Worm (Caenorhabditis elegans): ENCODE results near the gene cyc-2.2.

DNA sequence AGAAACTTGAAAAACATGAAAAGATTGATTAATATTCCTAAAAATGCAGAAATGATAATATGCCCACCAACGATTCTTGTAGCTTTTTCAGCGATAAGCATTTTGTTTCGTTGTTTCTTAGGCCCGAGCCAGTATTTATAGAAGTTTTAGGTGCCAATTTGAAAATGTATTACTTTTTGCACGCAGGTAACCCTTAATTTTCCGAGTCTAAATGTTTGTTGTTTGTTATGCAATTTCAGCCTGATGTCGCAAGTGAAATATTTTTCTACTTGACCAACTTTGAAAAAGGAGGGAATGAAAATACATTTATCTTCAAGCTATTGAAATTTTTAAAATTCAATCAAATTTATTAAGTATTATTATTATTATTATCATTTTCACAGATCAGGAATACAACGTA, 20.0 kb upstream of the cyc-2.2 start, which contains the start of gene srx-113:
- TF ChIP-seq elt-1 (tag; optimal IDR thresholded peaks at IDR 0.05) (no peak), snpc-4 (tag; optimal IDR thresholded peaks at IDR 0.05) (no peak), ztf-4 (tag; optimal IDR thresholded peaks at IDR 0.05) (no peak), unc-39 (tag; optimal IDR thresholded peaks at IDR 0.05) (no peak), skn-1 (tag; optimal IDR thresholded peaks at IDR 0.05) (no peak), mab-5 (tag; optimal IDR thresholded peaks at IDR 0.05) (no peak), lin-13 (GFP tag; optimal IDR thresholded peaks at IDR 0.05) (no peak)

Measured in whole organism, L2 larva.